Worm (Caenorhabditis elegans): ENCODE data around the gene mob-4.

Gene mob-4

ce11 chrIII:8190505-8190904 is 34.4 kb upstream of the mob-4 start, which contains the start of gene C50C3.19:
Gene C50C3.19 (plus strand): TSS chrIII:8190805.
- TF ChIP-seq ceh-13 (GFP tag; optimal IDR thresholded peaks at IDR 0.05) (no peak), B0310.2 (tag; optimal IDR thresholded peaks at IDR 0.05) (no peak), tbx-11 (GFP tag; IDR thresholded peaks at IDR 0.05) (no peak), hnd-1 (tag; optimal IDR thresholded peaks at IDR 0.05) (no peak), aly-1 (tag; optimal IDR thresholded peaks at IDR 0.05) (no peak)

ce11 chrIII:8191695-8192094 is 33.2 kb upstream of the mob-4 start, which contains the start of gene C50C3.1:
Gene C50C3.1 (plus strand): TSS chrIII:8191995.
- TF ChIP-seq tra-4 (tag; optimal IDR thresholded peaks at IDR 0.05) (no peak), scrt-1 (GFP tag; IDR thresholded peaks at IDR 0.05) (no peak), ama-1 (optimal IDR thresholded peaks at IDR 0.05) (no peak), pes-1 (GFP tag; IDR thresholded peaks at IDR 0.05) (no peak), hmg-4 (GFP tag; optimal IDR thresholded peaks at IDR 0.05) (no peak), ceh-13 (GFP tag; optimal IDR thresholded peaks at IDR 0.05) (no peak), tbx-37 (GFP tag; conservative IDR thresholded peaks at IDR 0.05) (no peak)

- TF ChIP-seq ets-7 (tag; optimal IDR thresholded peaks at IDR 0.05) (no peak), hmg-4 (GFP tag; optimal IDR thresholded peaks at IDR 0.05) (no peak), B0310.2 (tag; optimal IDR thresholded peaks at IDR 0.05) (no peak), F13C5.2 (tag; optimal IDR thresholded peaks at IDR 0.05) (no peak), ceh-36 (tag; optimal IDR thresholded peaks at IDR 0.05) (no peak), tra-4 (tag; optimal IDR thresholded peaks at IDR 0.05) (no peak), ama-1 (optimal IDR thresholded peaks at IDR 0.05) (no peak), flt-1 (GFP tag; IDR thresholded peaks at IDR 0.05) (no peak), tbx-11 (GFP tag; IDR thresholded peaks at IDR 0.05) (no peak), aly-1 (tag; optimal IDR thresholded peaks at IDR 0.05) (no peak), sea-1 (GFP tag; conservative IDR thresholded peaks at IDR 0.05) (no peak), hnd-1 (tag; optimal IDR thresholded peaks at IDR 0.05) (no peak), scrt-1 (GFP tag; IDR thresholded peaks at IDR 0.05) (no peak), ceh-13 (GFP tag; optimal IDR thresholded peaks at IDR 0.05) (no peak), pes-1 (GFP tag; IDR thresholded peaks at IDR 0.05) (no peak), tbx-37 (GFP tag; conservative IDR thresholded peaks at IDR 0.05) (no peak), hmbx-1 (tag; optimal IDR thresholded peaks at IDR 0.05) (no peak)
Observed at ce11 chrIII:8199060-8199459, 25.8 kb upstream of the mob-4 start.

- TF ChIP-seq hmg-4 (GFP tag; optimal IDR thresholded peaks at IDR 0.05) (no peak), sea-1 (GFP tag; conservative IDR thresholded peaks at IDR 0.05) (no peak), tbx-37 (GFP tag; conservative IDR thresholded peaks at IDR 0.05) (no peak), aly-1 (tag; optimal IDR thresholded peaks at IDR 0.05) (no peak), tbx-11 (GFP tag; IDR thresholded peaks at IDR 0.05) (no peak), ceh-13 (GFP tag; optimal IDR thresholded peaks at IDR 0.05) (no peak)
Observed at ce11 chrIII:8201117-8201516, 23.8 kb upstream of the mob-4 start, which contains the start of gene unc-36. Gene unc-36 (minus strand): TSS chrIII:8201217.

- TF ChIP-seq hmg-4 (GFP tag; optimal IDR thresholded peaks at IDR 0.05): no peak
- TF ChIP-seq ceh-36 (tag; optimal IDR thresholded peaks at IDR 0.05): peak; percentile 0
- no peak for TF ChIP-seq scrt-1 (GFP tag; IDR thresholded peaks at IDR 0.05)
- TF ChIP-seq tra-4 (tag; optimal IDR thresholded peaks at IDR 0.05): no peak
- no peak for TF ChIP-seq pes-1 (GFP tag; IDR thresholded peaks at IDR 0.05)
- no peak for TF ChIP-seq sea-1 (GFP tag; conservative IDR thresholded peaks at IDR 0.05)
Observed at ce11 chrIII:8201760-8202159, 23.1 kb upstream of the mob-4 start.

ce11 chrIII:8202754-8203153 is 22.1 kb upstream of the mob-4 start, which contains the start of gene snb-5:
Gene snb-5 (plus strand): TSS chrIII:8203054.
- no peak for TF ChIP-seq B0310.2 (tag; optimal IDR thresholded peaks at IDR 0.05)
- TF ChIP-seq hmg-4 (GFP tag; optimal IDR thresholded peaks at IDR 0.05): no peak
- no peak for TF ChIP-seq scrt-1 (GFP tag; IDR thresholded peaks at IDR 0.05)
- no peak for TF ChIP-seq tbx-11 (GFP tag; IDR thresholded peaks at IDR 0.05)

ce11 chrIII:8209775-8210174 is 15.1 kb upstream of the mob-4 start, which contains the start of gene C30A5.10:
Gene C30A5.10 (minus strand): TSS chrIII:8209875.
- TF ChIP-seq hmbx-1 (tag; optimal IDR thresholded peaks at IDR 0.05): no peak
- no peak for TF ChIP-seq ceh-13 (GFP tag; optimal IDR thresholded peaks at IDR 0.05)
- no peak for TF ChIP-seq tbx-37 (GFP tag; conservative IDR thresholded peaks at IDR 0.05)
- no peak for TF ChIP-seq aly-1 (tag; optimal IDR thresholded peaks at IDR 0.05)

ce11 chrIII:8211562-8211961 is 13.3 kb upstream of the mob-4 start:
- TF ChIP-seq tbx-11 (GFP tag; IDR thresholded peaks at IDR 0.05): no peak
- no peak for TF ChIP-seq B0310.2 (tag; optimal IDR thresholded peaks at IDR 0.05)
- TF ChIP-seq ets-7 (tag; optimal IDR thresholded peaks at IDR 0.05): no peak
- no peak for TF ChIP-seq hnd-1 (tag; optimal IDR thresholded peaks at IDR 0.05)
- TF ChIP-seq ceh-13 (GFP tag; optimal IDR thresholded peaks at IDR 0.05): no peak
- no peak for TF ChIP-seq scrt-1 (GFP tag; IDR thresholded peaks at IDR 0.05)
- no peak for TF ChIP-seq sea-1 (GFP tag; conservative IDR thresholded peaks at IDR 0.05)
- no peak for TF ChIP-seq aly-1 (tag; optimal IDR thresholded peaks at IDR 0.05)
- TF ChIP-seq tbx-37 (GFP tag; conservative IDR thresholded peaks at IDR 0.05): no peak
- no peak for TF ChIP-seq hmg-4 (GFP tag; optimal IDR thresholded peaks at IDR 0.05)
- no peak for TF ChIP-seq tra-4 (tag; optimal IDR thresholded peaks at IDR 0.05)
- no peak for TF ChIP-seq ama-1 (optimal IDR thresholded peaks at IDR 0.05)
- TF ChIP-seq ceh-36 (tag; optimal IDR thresholded peaks at IDR 0.05): no peak
- TF ChIP-seq pes-1 (GFP tag; IDR thresholded peaks at IDR 0.05): no peak
- no peak for TF ChIP-seq hmbx-1 (tag; optimal IDR thresholded peaks at IDR 0.05)
- TF ChIP-seq F13C5.2 (tag; optimal IDR thresholded peaks at IDR 0.05): no peak
- TF ChIP-seq flt-1 (GFP tag; IDR thresholded peaks at IDR 0.05): no peak

- TF ChIP-seq scrt-1 (GFP tag; IDR thresholded peaks at IDR 0.05) (no peak), hnd-1 (tag; optimal IDR thresholded peaks at IDR 0.05) (no peak), hmbx-1 (tag; optimal IDR thresholded peaks at IDR 0.05) (no peak), ceh-36 (tag; optimal IDR thresholded peaks at IDR 0.05) (no peak), hmg-4 (GFP tag; optimal IDR thresholded peaks at IDR 0.05) (no peak), tbx-37 (GFP tag; conservative IDR thresholded peaks at IDR 0.05) (no peak), tra-4 (tag; optimal IDR thresholded peaks at IDR 0.05) (no peak), flt-1 (GFP tag; IDR thresholded peaks at IDR 0.05) (no peak), F13C5.2 (tag; optimal IDR thresholded peaks at IDR 0.05) (no peak), ama-1 (optimal IDR thresholded peaks at IDR 0.05) (no peak), B0310.2 (tag; optimal IDR thresholded peaks at IDR 0.05) (no peak), pes-1 (GFP tag; IDR thresholded peaks at IDR 0.05) (no peak), sea-1 (GFP tag; conservative IDR thresholded peaks at IDR 0.05) (no peak), ceh-13 (GFP tag; optimal IDR thresholded peaks at IDR 0.05) (no peak), ets-7 (tag; optimal IDR thresholded peaks at IDR 0.05) (no peak)
Observed at ce11 chrIII:8216224-8216623, 8.7 kb upstream of the mob-4 start, which contains the start of gene unc-86. Gene unc-86 (minus strand): TSS chrIII:8216336.
